Worm (Caenorhabditis elegans): ENCODE results near the gene paf-2.
A peak's percentile ranks its signal among the peaks of the same experiment; 100 is the strongest.

paf-2 gene

DNA sequence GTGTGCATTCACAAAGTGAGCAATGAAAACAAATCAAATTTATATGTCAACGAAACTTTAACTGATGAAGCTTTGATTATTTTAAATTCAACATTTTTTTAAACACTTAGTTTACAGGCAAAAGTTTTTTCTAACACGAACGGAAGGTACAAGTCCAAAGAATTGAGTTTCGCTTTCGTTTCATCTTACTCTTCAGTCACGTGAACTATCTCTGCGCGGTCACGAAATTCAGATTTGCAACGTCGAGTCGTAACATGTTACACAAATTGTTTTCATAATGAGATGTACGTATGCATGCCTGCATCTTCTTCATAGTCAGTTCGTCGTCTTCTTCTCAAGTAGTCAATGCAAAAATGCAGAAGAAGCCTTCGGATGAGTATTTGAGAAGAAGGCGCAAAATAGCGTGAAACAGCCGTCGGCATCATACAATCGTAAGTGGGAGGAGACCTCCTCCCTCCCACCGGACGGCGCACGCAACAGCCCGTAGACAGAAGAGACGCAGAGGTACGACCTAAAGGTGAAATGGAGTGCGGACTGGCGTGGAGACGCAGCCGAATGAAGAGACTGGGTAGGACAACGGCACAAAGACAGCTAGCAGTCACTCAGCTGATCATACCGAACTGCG is 32.1 kb downstream of the paf-2 start, which contains the start of gene coel-1 (continued):
- no peak for TF ChIP-seq pat-9 (tag; optimal IDR thresholded peaks at IDR 0.05)
- TF ChIP-seq ceh-9 (tag; optimal IDR thresholded peaks at IDR 0.05), result no peak
- no peak for TF ChIP-seq ceh-2 (tag; optimal IDR thresholded peaks at IDR 0.05)
- TF ChIP-seq C08G9.2 (tag; optimal IDR thresholded peaks at IDR 0.05), result no peak
- TF ChIP-seq sox-2 (GFP tag; IDR thresholded peaks at IDR 0.05), result no peak
- peak; percentile 47 for TF ChIP-seq K09A11.1 (tag; optimal IDR thresholded peaks at IDR 0.05; ENCODE audit: insufficient read depth)
- no peak for TF ChIP-seq ceh-14 (tag; optimal IDR thresholded peaks at IDR 0.05)
- TF ChIP-seq fkh-10 (GFP tag; optimal IDR thresholded peaks at IDR 0.05), result peak; percentile 38
- TF ChIP-seq lin-11 (tag; optimal IDR thresholded peaks at IDR 0.05), result no peak
- no peak for TF ChIP-seq tbx-7 (tag; optimal IDR thresholded peaks at IDR 0.05)
- no peak for TF ChIP-seq npax-4 (tag; optimal IDR thresholded peaks at IDR 0.05)
- TF ChIP-seq dve-1 (tag; optimal IDR thresholded peaks at IDR 0.05), result no peak
- TF ChIP-seq ztf-16 (tag; optimal IDR thresholded peaks at IDR 0.05), result peak; percentile 52
- no peak for TF ChIP-seq pag-3 (tag; optimal IDR thresholded peaks at IDR 0.05; ENCODE audit: borderline replicate concordance)
- no peak for TF ChIP-seq ets-4 (tag; optimal IDR thresholded peaks at IDR 0.05)
- no peak for TF ChIP-seq K02D7.2 (tag; optimal IDR thresholded peaks at IDR 0.05)
- TF ChIP-seq zip-5 (tag; optimal IDR thresholded peaks at IDR 0.05), result no peak
- TF ChIP-seq odd-2 (tag; optimal IDR thresholded peaks at IDR 0.05), result no peak
- no peak for TF ChIP-seq ttx-3 (tag; optimal IDR thresholded peaks at IDR 0.05)
- TF ChIP-seq pha-2 (tag; optimal IDR thresholded peaks at IDR 0.05), result no peak
- no peak for TF ChIP-seq pqm-1 (tag; optimal IDR thresholded peaks at IDR 0.05)
- peak; percentile 39 for TF ChIP-seq pros-1 (tag; optimal IDR thresholded peaks at IDR 0.05)
- TF ChIP-seq mec-3 (tag; optimal IDR thresholded peaks at IDR 0.05; ENCODE audit: borderline replicate concordance), result no peak
- TF ChIP-seq fax-1 (tag; optimal IDR thresholded peaks at IDR 0.05), result no peak
- peak; percentile 30 for TF ChIP-seq fkh-6 (tag; optimal IDR thresholded peaks at IDR 0.05)
- TF ChIP-seq ceh-45 (GFP tag; IDR thresholded peaks at IDR 0.05), result no peak

- TF ChIP-seq unc-3 (GFP tag; conservative IDR thresholded peaks at IDR 0.05), result no peak
- no peak for TF ChIP-seq unc-3 (tag; optimal IDR thresholded peaks at IDR 0.05)
- no peak for TF ChIP-seq ceh-24 (tag; optimal IDR thresholded peaks at IDR 0.05)
- no peak for TF ChIP-seq pha-4 (tag; optimal IDR thresholded peaks at IDR 0.05)
- no peak for TF ChIP-seq ceh-14 (tag; optimal IDR thresholded peaks at IDR 0.05)
- no peak for TF ChIP-seq ceh-9 (tag; optimal IDR thresholded peaks at IDR 0.05)
- no peak for TF ChIP-seq sox-2 (GFP tag; IDR thresholded peaks at IDR 0.05)
- no peak for TF ChIP-seq ceh-48 (tag; optimal IDR thresholded peaks at IDR 0.05)
- TF ChIP-seq ceh-2 (tag; optimal IDR thresholded peaks at IDR 0.05), result no peak
- TF ChIP-seq zip-5 (tag; optimal IDR thresholded peaks at IDR 0.05), result no peak
- TF ChIP-seq madf-2 (tag; optimal IDR thresholded peaks at IDR 0.05), result no peak
- TF ChIP-seq pha-2 (tag; optimal IDR thresholded peaks at IDR 0.05), result no peak
- no peak for TF ChIP-seq ceh-6 (GFP tag; optimal IDR thresholded peaks at IDR 0.05)
- no peak for TF ChIP-seq lin-11 (tag; optimal IDR thresholded peaks at IDR 0.05)
- TF ChIP-seq fkh-10 (GFP tag; optimal IDR thresholded peaks at IDR 0.05), result no peak
- TF ChIP-seq pqm-1 (tag; optimal IDR thresholded peaks at IDR 0.05), result no peak
- no peak for TF ChIP-seq unc-42 (tag; optimal IDR thresholded peaks at IDR 0.05)
- no peak for TF ChIP-seq Y22D7AL.16 (tag; optimal IDR thresholded peaks at IDR 0.05)
- TF ChIP-seq pros-1 (tag; optimal IDR thresholded peaks at IDR 0.05), result no peak
- no peak for TF ChIP-seq hlh-8 (tag; optimal IDR thresholded peaks at IDR 0.05)
Observed at ce11 chrX:4263820-4264219, 33.7 kb downstream of the paf-2 start.

DNA sequence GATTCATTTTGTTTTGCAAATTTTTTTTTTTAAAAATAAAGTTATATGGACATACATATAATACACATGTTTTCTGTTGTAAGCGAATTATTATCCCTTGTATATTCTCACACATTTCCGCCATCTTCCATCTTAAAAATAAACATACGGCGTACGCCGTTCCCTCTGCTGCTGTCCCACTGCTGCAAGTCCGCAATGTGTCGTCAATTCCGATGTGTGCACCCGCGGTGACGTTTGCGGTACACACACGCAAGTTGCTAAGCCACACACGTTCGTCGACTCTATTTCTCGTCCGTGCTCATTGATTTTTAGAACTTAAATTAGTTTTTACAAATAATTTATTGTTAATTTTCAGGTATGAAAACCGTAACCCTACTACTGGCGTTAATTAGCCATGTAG is 37.2 kb downstream of the paf-2 start, which contains the start of gene C52B9.4:
Gene C52B9.4 (plus strand): TSS at position 356 of the 400 bp plus-strand sequence.
- TF ChIP-seq unc-42 (tag; optimal IDR thresholded peaks at IDR 0.05) (peak; percentile 11), hlh-8 (tag; optimal IDR thresholded peaks at IDR 0.05) (peak; percentile 3), nfya-1 (tag; optimal IDR thresholded peaks at IDR 0.05) (peak; percentile 16), nhr-11 (tag; optimal IDR thresholded peaks at IDR 0.05) (no peak)

Data from whole organism, late embryonic.